Worm (Caenorhabditis elegans): ENCODE data around the gene ceh-87.

Gene ceh-87

DNA sequence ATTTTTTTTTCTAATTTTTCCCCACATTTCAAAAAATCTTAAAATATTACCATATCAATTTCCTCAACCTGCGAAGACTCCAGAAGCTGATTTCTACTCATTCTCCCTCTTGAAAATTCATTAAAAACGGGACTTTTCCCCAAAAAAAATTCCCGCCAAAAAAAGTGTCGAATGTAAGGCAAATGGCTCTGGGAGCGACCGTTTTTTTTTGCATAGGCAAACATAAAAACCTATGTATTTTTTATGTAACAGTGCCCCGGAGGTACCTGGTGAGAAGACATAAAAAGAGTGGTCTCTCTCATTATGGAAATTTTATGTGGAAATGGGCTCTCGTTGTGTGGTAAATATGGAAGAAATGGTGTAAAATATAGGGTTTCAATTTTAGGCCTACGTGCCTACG, at the start of gene ceh-87:
Gene ceh-87, minus strand, starts transcription at position 101 of the 400 bp plus-strand sequence.
- TF ChIP-seq hnd-1 (tag; optimal IDR thresholded peaks at IDR 0.05) (no peak), tbx-37 (GFP tag; conservative IDR thresholded peaks at IDR 0.05) (no peak), aly-1 (tag; optimal IDR thresholded peaks at IDR 0.05) (no peak), tra-4 (tag; optimal IDR thresholded peaks at IDR 0.05) (no peak), sea-1 (GFP tag; conservative IDR thresholded peaks at IDR 0.05) (no peak), B0310.2 (tag; optimal IDR thresholded peaks at IDR 0.05) (no peak), tbx-11 (GFP tag; IDR thresholded peaks at IDR 0.05) (no peak), hmbx-1 (tag; optimal IDR thresholded peaks at IDR 0.05) (no peak), flt-1 (GFP tag; IDR thresholded peaks at IDR 0.05) (no peak), ceh-36 (tag; optimal IDR thresholded peaks at IDR 0.05) (no peak), ama-1 (optimal IDR thresholded peaks at IDR 0.05) (no peak), scrt-1 (GFP tag; IDR thresholded peaks at IDR 0.05) (no peak), hmg-4 (GFP tag; optimal IDR thresholded peaks at IDR 0.05) (no peak), ceh-13 (GFP tag; optimal IDR thresholded peaks at IDR 0.05) (no peak), pes-1 (GFP tag; IDR thresholded peaks at IDR 0.05) (no peak), F13C5.2 (tag; optimal IDR thresholded peaks at IDR 0.05) (no peak)

DNA sequence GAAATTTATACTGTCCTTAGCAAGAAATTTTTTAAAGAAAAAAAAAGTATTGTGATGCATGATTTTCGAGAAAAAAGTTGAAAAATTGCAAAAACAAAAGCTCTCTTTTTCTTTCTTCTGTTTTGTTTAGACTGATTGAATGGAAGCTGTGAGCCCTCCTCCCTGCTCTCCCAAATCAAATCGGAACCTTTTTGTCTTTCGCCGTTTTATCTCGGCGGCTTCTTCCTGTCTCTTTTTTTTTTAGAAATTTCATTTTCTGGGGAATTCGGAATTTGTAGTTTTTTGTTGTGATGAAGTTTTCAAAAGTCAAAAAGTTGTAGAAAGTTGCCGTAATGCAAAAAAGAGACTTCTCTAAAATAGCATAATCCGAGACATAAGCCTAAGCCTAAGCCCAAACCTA, 46.5 kb upstream of the ceh-87 start:
- no peak for TF ChIP-seq F13C5.2 (tag; optimal IDR thresholded peaks at IDR 0.05)
- TF ChIP-seq flt-1 (GFP tag; IDR thresholded peaks at IDR 0.05) = no peak
- no peak for TF ChIP-seq aly-1 (tag; optimal IDR thresholded peaks at IDR 0.05)
- TF ChIP-seq ets-7 (tag; optimal IDR thresholded peaks at IDR 0.05) = no peak
- no peak for TF ChIP-seq sea-1 (GFP tag; conservative IDR thresholded peaks at IDR 0.05)
- no peak for TF ChIP-seq tbx-11 (GFP tag; IDR thresholded peaks at IDR 0.05)
- no peak for TF ChIP-seq B0310.2 (tag; optimal IDR thresholded peaks at IDR 0.05)
- no peak for TF ChIP-seq tbx-37 (GFP tag; conservative IDR thresholded peaks at IDR 0.05)
- no peak for TF ChIP-seq ceh-36 (tag; optimal IDR thresholded peaks at IDR 0.05)
- TF ChIP-seq hmg-4 (GFP tag; optimal IDR thresholded peaks at IDR 0.05) = no peak
- no peak for TF ChIP-seq ceh-13 (GFP tag; optimal IDR thresholded peaks at IDR 0.05)
- no peak for TF ChIP-seq ama-1 (optimal IDR thresholded peaks at IDR 0.05)
- no peak for TF ChIP-seq hmbx-1 (tag; optimal IDR thresholded peaks at IDR 0.05)
- no peak for TF ChIP-seq hnd-1 (tag; optimal IDR thresholded peaks at IDR 0.05)
- no peak for TF ChIP-seq scrt-1 (GFP tag; IDR thresholded peaks at IDR 0.05)
- no peak for TF ChIP-seq pes-1 (GFP tag; IDR thresholded peaks at IDR 0.05)
- no peak for TF ChIP-seq tra-4 (tag; optimal IDR thresholded peaks at IDR 0.05)

DNA sequence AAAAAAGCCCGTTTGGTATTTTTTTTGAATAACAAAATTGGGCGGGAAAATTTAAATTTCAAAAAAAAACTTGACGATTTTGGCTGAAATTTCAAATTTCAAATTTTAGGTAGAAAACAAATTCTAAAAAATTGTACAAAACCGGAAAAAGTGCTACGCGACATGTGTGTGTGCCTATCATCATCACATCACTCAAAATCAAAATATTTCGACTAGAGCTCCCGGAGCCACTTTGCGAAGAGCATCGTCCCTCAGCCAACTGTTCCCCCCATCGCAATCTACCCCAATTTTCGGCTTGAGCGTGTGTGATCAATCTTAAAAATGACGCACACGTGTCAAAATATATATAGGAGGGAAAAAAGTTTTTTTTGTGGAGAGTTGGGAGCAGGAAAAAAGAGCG, 42.7 kb upstream of the ceh-87 start:
- TF ChIP-seq hmbx-1 (tag; optimal IDR thresholded peaks at IDR 0.05) = no peak
- TF ChIP-seq pes-1 (GFP tag; IDR thresholded peaks at IDR 0.05) = no peak
- TF ChIP-seq sea-1 (GFP tag; conservative IDR thresholded peaks at IDR 0.05) = no peak
- TF ChIP-seq tra-4 (tag; optimal IDR thresholded peaks at IDR 0.05) = no peak
- TF ChIP-seq tbx-11 (GFP tag; IDR thresholded peaks at IDR 0.05) = no peak
- no peak for TF ChIP-seq aly-1 (tag; optimal IDR thresholded peaks at IDR 0.05)
- TF ChIP-seq ceh-13 (GFP tag; optimal IDR thresholded peaks at IDR 0.05) = no peak
- TF ChIP-seq ceh-36 (tag; optimal IDR thresholded peaks at IDR 0.05) = no peak
- no peak for TF ChIP-seq hmg-4 (GFP tag; optimal IDR thresholded peaks at IDR 0.05)
- TF ChIP-seq tbx-37 (GFP tag; conservative IDR thresholded peaks at IDR 0.05) = no peak
- TF ChIP-seq ama-1 (optimal IDR thresholded peaks at IDR 0.05) = no peak
- no peak for TF ChIP-seq scrt-1 (GFP tag; IDR thresholded peaks at IDR 0.05)
- TF ChIP-seq F13C5.2 (tag; optimal IDR thresholded peaks at IDR 0.05) = no peak
- TF ChIP-seq flt-1 (GFP tag; IDR thresholded peaks at IDR 0.05) = no peak
- TF ChIP-seq ets-7 (tag; optimal IDR thresholded peaks at IDR 0.05) = no peak
- no peak for TF ChIP-seq B0310.2 (tag; optimal IDR thresholded peaks at IDR 0.05)
- TF ChIP-seq hnd-1 (tag; optimal IDR thresholded peaks at IDR 0.05) = no peak

DNA sequence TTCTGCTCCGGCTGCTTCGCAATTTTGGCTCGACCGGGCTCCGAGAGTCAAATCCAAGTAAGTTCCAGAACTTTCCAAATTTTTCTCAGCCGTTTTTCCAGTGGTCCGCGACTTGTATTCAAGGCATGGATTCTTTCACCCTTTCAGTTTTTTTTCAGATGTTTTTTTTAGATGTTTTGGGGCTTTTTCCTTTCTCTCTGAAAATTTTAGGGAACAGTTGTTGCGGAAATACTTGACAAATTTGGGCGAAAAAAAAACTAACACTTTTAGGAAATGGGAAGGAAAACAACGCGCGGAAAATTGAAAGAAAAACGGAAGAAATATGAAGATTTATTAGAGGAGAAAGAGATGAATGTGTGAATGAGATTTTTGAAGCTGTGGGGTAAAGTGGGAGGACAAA, 41.5 kb upstream of the ceh-87 start, which contains the start of the genes T05A8.11 and nep-2:
Gene T05A8.11, minus strand, starts transcription at position 101 of the 400 bp plus-strand sequence.
Gene nep-2, minus strand, starts transcription at position 192 of the 400 bp plus-strand sequence.
- TF ChIP-seq sea-1 (GFP tag; conservative IDR thresholded peaks at IDR 0.05) = no peak
- no peak for TF ChIP-seq ama-1 (optimal IDR thresholded peaks at IDR 0.05)
- TF ChIP-seq hmbx-1 (tag; optimal IDR thresholded peaks at IDR 0.05) = no peak
- no peak for TF ChIP-seq ceh-13 (GFP tag; optimal IDR thresholded peaks at IDR 0.05)
- TF ChIP-seq ets-7 (tag; optimal IDR thresholded peaks at IDR 0.05) = no peak
- TF ChIP-seq scrt-1 (GFP tag; IDR thresholded peaks at IDR 0.05) = no peak
- no peak for TF ChIP-seq F13C5.2 (tag; optimal IDR thresholded peaks at IDR 0.05)
- no peak for TF ChIP-seq tbx-37 (GFP tag; conservative IDR thresholded peaks at IDR 0.05)
- no peak for TF ChIP-seq tbx-11 (GFP tag; IDR thresholded peaks at IDR 0.05)
- TF ChIP-seq B0310.2 (tag; optimal IDR thresholded peaks at IDR 0.05) = no peak
- TF ChIP-seq ceh-36 (tag; optimal IDR thresholded peaks at IDR 0.05) = no peak
- no peak for TF ChIP-seq aly-1 (tag; optimal IDR thresholded peaks at IDR 0.05)
- no peak for TF ChIP-seq pes-1 (GFP tag; IDR thresholded peaks at IDR 0.05)
- no peak for TF ChIP-seq hmg-4 (GFP tag; optimal IDR thresholded peaks at IDR 0.05)
- no peak for TF ChIP-seq flt-1 (GFP tag; IDR thresholded peaks at IDR 0.05)
- TF ChIP-seq hnd-1 (tag; optimal IDR thresholded peaks at IDR 0.05) = no peak
- no peak for TF ChIP-seq tra-4 (tag; optimal IDR thresholded peaks at IDR 0.05)

DNA sequence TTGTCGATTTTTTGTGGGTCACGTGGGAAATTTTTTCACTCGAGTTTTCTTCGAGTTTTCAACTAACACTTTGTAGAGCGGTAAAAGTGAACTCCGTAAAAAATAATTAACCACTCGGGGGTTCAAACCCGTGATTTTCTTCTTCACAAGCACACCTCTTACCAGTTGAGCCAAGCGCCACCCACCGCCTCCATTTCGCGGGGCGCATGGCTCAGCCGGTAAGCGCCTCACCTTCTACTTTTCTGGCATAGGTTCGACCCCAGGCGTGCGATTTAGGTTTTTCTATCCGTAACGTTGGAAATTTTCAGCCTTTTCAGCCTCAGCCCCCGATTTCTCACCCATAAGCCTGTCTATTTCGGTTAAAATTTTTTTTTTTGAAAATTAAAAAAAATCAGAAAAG, 37.9 kb upstream of the ceh-87 start:
- TF ChIP-seq hmg-4 (GFP tag; optimal IDR thresholded peaks at IDR 0.05) (no peak), hnd-1 (tag; optimal IDR thresholded peaks at IDR 0.05) (no peak), flt-1 (GFP tag; IDR thresholded peaks at IDR 0.05) (no peak), F13C5.2 (tag; optimal IDR thresholded peaks at IDR 0.05) (no peak), B0310.2 (tag; optimal IDR thresholded peaks at IDR 0.05) (no peak), tbx-37 (GFP tag; conservative IDR thresholded peaks at IDR 0.05) (no peak), ceh-13 (GFP tag; optimal IDR thresholded peaks at IDR 0.05) (no peak), scrt-1 (GFP tag; IDR thresholded peaks at IDR 0.05) (no peak), sea-1 (GFP tag; conservative IDR thresholded peaks at IDR 0.05) (no peak), tra-4 (tag; optimal IDR thresholded peaks at IDR 0.05) (no peak), ceh-36 (tag; optimal IDR thresholded peaks at IDR 0.05) (no peak), ama-1 (optimal IDR thresholded peaks at IDR 0.05) (no peak), pes-1 (GFP tag; IDR thresholded peaks at IDR 0.05) (no peak), tbx-11 (GFP tag; IDR thresholded peaks at IDR 0.05) (no peak), hmbx-1 (tag; optimal IDR thresholded peaks at IDR 0.05) (no peak), ets-7 (tag; optimal IDR thresholded peaks at IDR 0.05) (no peak), aly-1 (tag; optimal IDR thresholded peaks at IDR 0.05) (no peak)

DNA sequence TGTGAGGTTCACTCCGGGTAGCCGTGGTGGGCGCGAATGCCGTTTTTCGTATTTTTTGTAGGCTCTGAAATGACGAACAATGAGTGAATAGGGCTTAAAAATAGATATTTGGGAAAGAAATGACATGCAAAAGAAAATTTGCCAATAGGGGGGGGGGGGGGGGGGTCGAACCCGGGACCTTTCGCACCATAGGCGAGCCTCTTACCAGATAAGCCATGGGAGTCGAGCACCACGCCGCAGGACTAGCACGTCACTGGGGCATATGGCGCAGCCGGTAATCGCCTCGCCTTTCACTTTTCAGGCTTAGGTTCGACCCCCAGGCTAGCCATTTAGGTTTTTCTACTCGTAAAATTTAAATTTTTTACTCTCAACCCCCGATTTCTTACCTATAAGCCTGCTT, 35.1 kb upstream of the ceh-87 start:
- no peak for TF ChIP-seq F13C5.2 (tag; optimal IDR thresholded peaks at IDR 0.05)
- no peak for TF ChIP-seq hmg-4 (GFP tag; optimal IDR thresholded peaks at IDR 0.05)
- TF ChIP-seq flt-1 (GFP tag; IDR thresholded peaks at IDR 0.05) = no peak
- TF ChIP-seq ets-7 (tag; optimal IDR thresholded peaks at IDR 0.05) = no peak
- no peak for TF ChIP-seq tbx-11 (GFP tag; IDR thresholded peaks at IDR 0.05)
- TF ChIP-seq tbx-37 (GFP tag; conservative IDR thresholded peaks at IDR 0.05) = no peak

DNA sequence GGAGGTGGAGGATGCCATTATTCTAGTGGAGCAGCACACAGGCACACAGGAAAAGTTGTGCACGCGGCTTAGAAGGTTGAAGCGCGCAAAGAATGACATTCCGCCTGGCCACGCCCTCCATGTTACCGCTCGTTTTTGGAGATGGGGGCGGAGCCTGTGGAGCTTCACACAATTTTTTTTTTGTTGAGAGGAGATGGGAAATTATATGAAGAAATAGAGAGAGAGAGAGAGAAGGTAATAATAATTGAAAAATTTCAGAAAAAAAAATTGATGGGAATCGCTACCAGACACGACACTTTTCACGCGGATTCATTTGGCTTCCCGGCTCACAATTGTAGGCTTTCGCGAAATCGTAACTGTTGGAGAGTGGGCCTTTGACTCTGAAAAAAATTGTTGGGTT, 33.2 kb upstream of the ceh-87 start, which contains the start of gene T05A8.3:
Gene T05A8.3, minus strand, starts transcription at position 101 of the 400 bp plus-strand sequence.
- TF ChIP-seq flt-1 (GFP tag; IDR thresholded peaks at IDR 0.05) = no peak
- no peak for TF ChIP-seq sea-1 (GFP tag; conservative IDR thresholded peaks at IDR 0.05)
- TF ChIP-seq ama-1 (optimal IDR thresholded peaks at IDR 0.05) = no peak
- no peak for TF ChIP-seq ceh-36 (tag; optimal IDR thresholded peaks at IDR 0.05)
- no peak for TF ChIP-seq tra-4 (tag; optimal IDR thresholded peaks at IDR 0.05)
- TF ChIP-seq F13C5.2 (tag; optimal IDR thresholded peaks at IDR 0.05) = no peak
- TF ChIP-seq ceh-13 (GFP tag; optimal IDR thresholded peaks at IDR 0.05) = no peak
- no peak for TF ChIP-seq hnd-1 (tag; optimal IDR thresholded peaks at IDR 0.05)
- TF ChIP-seq tbx-11 (GFP tag; IDR thresholded peaks at IDR 0.05) = no peak
- no peak for TF ChIP-seq hmbx-1 (tag; optimal IDR thresholded peaks at IDR 0.05)
- no peak for TF ChIP-seq tbx-37 (GFP tag; conservative IDR thresholded peaks at IDR 0.05)
- TF ChIP-seq ets-7 (tag; optimal IDR thresholded peaks at IDR 0.05) = no peak
